Worm (Caenorhabditis elegans) whole organism, young adult: ENCODE measurements around the gene T10H9.1.

Experiments
- ama-1 ChIP-seq, 3 experiments: fragments of 150-350 bp in 1 of 3; sonication (generic microtip) in 2 of 3; optimal IDR thresholded peaks; 2 replicates each; lab custom pipeline; 2014 to 2018; ENCODE audit warnings: missing biosample characterization in 2 of 3, missing genetic modification characterization in 2 of 3, missing genetic modification reagents in 2 of 3
- attf-3 ChIP-seq: fragments of 200-800 bp; sonication (Bioruptor generic); conservative IDR thresholded peaks from 2 replicates; pipeline ENCODE4 v1.3.6; 2022; ENCODE audit warnings: missing genetic modification reagents, missing genetic modification characterization, missing compliant biosample characterization
- dpl-1 ChIP-seq: fragments of 150-350 bp; optimal IDR thresholded peaks from 2 replicates; lab custom pipeline; 2014; ENCODE audit warnings: missing biosample characterization, missing genetic modification reagents, missing genetic modification characterization
- zfh-2 ChIP-seq: fragments of 200-800 bp; sonication (Bioruptor generic); conservative IDR thresholded peaks from 2 replicates; pipeline ENCODE4 v1.3.6; 2022; ENCODE audit warnings: missing genetic modification reagents, missing genetic modification characterization, missing compliant biosample characterization

- TF ChIP-seq dpl-1 (GFP tag; lab: Kevin White, UChicago) (no peak), zfh-2 (GFP tag; lab: Robert Waterston, UW) (no peak), attf-3 (GFP tag; lab: Robert Waterston, UW) (no peak), ama-1 (optimal IDR thresholded peaks at IDR 0.05; lab: Kevin White, UChicago) (no peak), ama-1 (GFP tag; optimal IDR thresholded peaks at IDR 0.05; lab: Kevin White, UChicago) (no peak)
Observed at ce11 chrV:6621894-6622293, 27.5 kb upstream of the T10H9.1 start, which contains the start of gene nhr-37.
